Comparison of ENCODE assay signal across 3 worm cellular contexts in genomic region chrX:11743723-11744122, ce11.
TF ChIP-seq lines count a peak whose summit lies in the region.

No protein-coding gene starts in this region.

TF ChIP-seq in whole organism, L1 larva, 84 proteins besides CTCF, POLR2A, EP300 and RAD21:
- peak; percentile 28 for TF ChIP-seq lin-14 (GFP tag; optimal IDR thresholded peaks at IDR 0.05; lab: Kevin White, UChicago)
- TF ChIP-seq zag-1 (tag; optimal IDR thresholded peaks at IDR 0.05; lab: Kevin White, UChicago): no peak
- TF ChIP-seq ceh-8 (GFP tag; optimal IDR thresholded peaks at IDR 0.05; lab: Kevin White, UChicago): no peak
- TF ChIP-seq ces-1 (GFP tag; optimal IDR thresholded peaks at IDR 0.05; lab: Kevin White, UChicago): peak; percentile 1

TF ChIP-seq in whole organism, late embryonic, 69 proteins besides CTCF, POLR2A, EP300 and RAD21:
- TF ChIP-seq ceh-24 (tag; optimal IDR thresholded peaks at IDR 0.05; lab: Kevin White, UChicago): no peak
- peak; percentile 16 for TF ChIP-seq ceh-31 (tag; optimal IDR thresholded peaks at IDR 0.05; lab: Kevin White, UChicago)
- TF ChIP-seq pha-2 (tag; optimal IDR thresholded peaks at IDR 0.05; lab: Kevin White, UChicago): no peak
- TF ChIP-seq unc-42 (tag; optimal IDR thresholded peaks at IDR 0.05; lab: Kevin White, UChicago): peak; percentile 66
- TF ChIP-seq che-1 (tag; optimal IDR thresholded peaks at IDR 0.05; lab: Kevin White, UChicago): no peak

TF ChIP-seq in whole organism, mixed stage, embryonic, 35 proteins besides CTCF, POLR2A, EP300 and RAD21:
- TF ChIP-seq ceh-83 (GFP tag; optimal IDR thresholded peaks at IDR 0.05; lab: Kevin White, UChicago) (no peak), ces-1 (GFP tag; optimal IDR thresholded peaks at IDR 0.05; lab: Kevin White, UChicago) (peak; percentile 78)
